Worm (Caenorhabditis elegans) whole organism, L4 larva: ENCODE data around the gene lbp-7.

Experiments used
- F49E8.2 ChIP-seq: sonication (generic microtip); optimal IDR thresholded peaks from 2 replicates; lab custom pipeline; 2016; ENCODE audit warnings: missing compliant biosample characterization, mild to moderate bottlenecking, missing genetic modification characterization, borderline replicate concordance
- Y105C5A.15 ChIP-seq: fragments of 200-800 bp; sonication (Bioruptor generic); IDR thresholded peaks from 2 replicates; pipeline ENCODE4 v1.3.6; 2022; ENCODE audit warnings: missing genetic modification characterization, missing compliant biosample characterization
- Y48G9A.11 ChIP-seq: fragments of 200-800 bp; sonication (Bioruptor generic); IDR thresholded peaks from 2 replicates; pipeline ENCODE4 v1.3.6; 2022; ENCODE audit warnings: missing genetic modification reagents, missing genetic modification characterization, missing compliant biosample characterization
- aha-1 ChIP-seq: fragments of 150-350 bp; peaks from one replicate; lab custom pipeline; 2014; ENCODE audit warnings: missing biosample characterization, missing genetic modification characterization
- ceh-20 ChIP-seq: fragments of 200-800 bp; sonication (Bioruptor generic); IDR thresholded peaks from 2 replicates; pipeline ENCODE4 v1.3.6; 2022; ENCODE audit warnings: missing genetic modification reagents, missing genetic modification characterization, missing compliant biosample characterization
- ceh-44 ChIP-seq: fragments of 200-800 bp; sonication (Bioruptor generic); IDR thresholded peaks from 2 replicates; pipeline ENCODE4 v1.3.6; 2022; ENCODE audit warnings: missing genetic modification reagents, missing genetic modification characterization, missing compliant biosample characterization
- ctbp-1 ChIP-seq: fragments of 200-800 bp; sonication (Bioruptor generic); IDR thresholded peaks from 2 replicates; pipeline ENCODE4 v1.3.6; 2022; ENCODE audit warnings: missing genetic modification reagents, missing genetic modification characterization, missing compliant biosample characterization
- daf-12 ChIP-seq: fragments of 150-350 bp; optimal IDR thresholded peaks from 2 replicates; lab custom pipeline; 2014; ENCODE audit warnings: missing biosample characterization, missing genetic modification reagents, missing genetic modification characterization
- daf-16 ChIP-seq, 3 experiments: sonication (generic microtip); optimal IDR thresholded peaks; 2 replicates each; lab custom pipeline; 2016 to 2017; ENCODE audit warnings: missing genetic modification characterization in 3 of 3, missing genetic modification reagents in 3 of 3, mild to moderate bottlenecking in 2 of 3, missing compliant biosample characterization in 2 of 3, missing biosample characterization in 1 of 3, moderate library complexity in 1 of 3
- dmd-6 ChIP-seq: fragments of 200-800 bp; sonication (Bioruptor generic); IDR thresholded peaks from 2 replicates; pipeline ENCODE4 v1.3.6; 2022; ENCODE audit warnings: missing genetic modification reagents, missing genetic modification characterization, missing compliant biosample characterization
- dpl-1 ChIP-seq: fragments of 150-350 bp; optimal IDR thresholded peaks from 2 replicates; lab custom pipeline; 2014; ENCODE audit warnings: missing biosample characterization, missing genetic modification reagents, missing genetic modification characterization
- duxl-1 ChIP-seq: sonication (generic microtip); optimal IDR thresholded peaks from 2 replicates; lab custom pipeline; 2016; ENCODE audit warnings: mild to moderate bottlenecking, missing genetic modification characterization, moderate library complexity, missing compliant biosample characterization; ENCODE audit not compliant: poor library complexity
- dve-1 ChIP-seq: sonication (generic microtip); optimal IDR thresholded peaks from 2 replicates; lab custom pipeline; 2017; ENCODE audit warnings: antibody characterized with exemption, mild to moderate bottlenecking, missing genetic modification characterization, missing compliant biosample characterization; ENCODE audit not compliant: insufficient read depth
- hlh-11 ChIP-seq: fragments of 200-800 bp; sonication (Bioruptor generic); optimal IDR thresholded peaks from 2 replicates; lab custom pipeline; 2018; ENCODE audit warnings: mild to moderate bottlenecking, missing genetic modification characterization, missing compliant biosample characterization
- hlh-30 ChIP-seq: sonication (generic microtip); optimal IDR thresholded peaks from 2 replicates; lab custom pipeline; 2017; ENCODE audit warnings: antibody characterized with exemption, mild to moderate bottlenecking, missing genetic modification characterization, missing compliant biosample characterization; ENCODE audit not compliant: insufficient read depth
- jun-1 ChIP-seq: fragments of 150-350 bp; optimal IDR thresholded peaks from 2 replicates; lab custom pipeline; 2014; ENCODE audit warnings: missing biosample characterization, missing genetic modification reagents, missing genetic modification characterization
- lin-15B ChIP-seq: fragments of 150-350 bp; sonication (generic microtip); optimal IDR thresholded peaks from 3 replicates; lab custom pipeline; 2014; ENCODE audit warnings: missing biosample characterization, missing genetic modification characterization
- lin-38 ChIP-seq: fragments of 200-800 bp; sonication (Bioruptor generic); IDR thresholded peaks from 2 replicates; pipeline ENCODE4 v1.3.6; 2022; ENCODE audit warnings: missing genetic modification reagents, missing genetic modification characterization, missing compliant biosample characterization
- lsy-2 ChIP-seq, 2 experiments: fragments of 150-350 bp in 1 of 2; sonication (generic microtip) in 1 of 2; optimal IDR thresholded peaks; 2 replicates each; lab custom pipeline; 2014 to 2017; ENCODE audit warnings: missing biosample characterization in 2 of 2, missing genetic modification characterization in 2 of 2
- madf-5 ChIP-seq, 2 experiments: fragments of 200-800 bp; sonication (Bioruptor generic); IDR thresholded peaks; 2 replicates each; pipeline ENCODE4 v1.3.6; 2022; ENCODE audit warnings: missing compliant biosample characterization in 2 of 2, missing genetic modification characterization in 2 of 2
- madf-9 ChIP-seq: fragments of 200-800 bp; sonication (Bioruptor generic); conservative IDR thresholded peaks from 2 replicates; pipeline ENCODE4 v1.3.6; 2022; ENCODE audit warnings: missing genetic modification reagents, missing genetic modification characterization, missing compliant biosample characterization
- nhr-28 ChIP-seq: fragments of 150-350 bp; optimal IDR thresholded peaks from 2 replicates; lab custom pipeline; 2014; ENCODE audit warnings: missing biosample characterization, missing genetic modification characterization
- nhr-48 ChIP-seq: sonication (generic microtip); optimal IDR thresholded peaks from 2 replicates; lab custom pipeline; 2016; ENCODE audit warnings: mild to moderate bottlenecking, missing genetic modification characterization, missing compliant biosample characterization
- nhr-6 ChIP-seq: fragments of 150-350 bp; optimal IDR thresholded peaks from 2 replicates; lab custom pipeline; 2014; ENCODE audit warnings: missing biosample characterization, missing genetic modification characterization
- nhr-77 ChIP-seq: fragments of 150-350 bp; optimal IDR thresholded peaks from 2 replicates; lab custom pipeline; 2014; ENCODE audit warnings: missing biosample characterization, missing genetic modification characterization
- php-3 ChIP-seq: fragments of 200-800 bp; sonication (Bioruptor generic); IDR thresholded peaks from 2 replicates; pipeline ENCODE4 v1.3.6; 2022; ENCODE audit warnings: missing genetic modification reagents, missing genetic modification characterization, missing compliant biosample characterization
- pqm-1 ChIP-seq: sonication (generic microtip); optimal IDR thresholded peaks from 2 replicates; lab custom pipeline; 2017; ENCODE audit warnings: missing biosample characterization, missing genetic modification characterization
- saeg-2 ChIP-seq: fragments of 200-800 bp; sonication (Bioruptor generic); IDR thresholded peaks from 2 replicates; pipeline ENCODE4 v1.3.6; 2022; ENCODE audit warnings: missing genetic modification reagents, missing genetic modification characterization, missing compliant biosample characterization
- skn-1 ChIP-seq: fragments of 150-350 bp; optimal IDR thresholded peaks from 2 replicates; lab custom pipeline; 2014; ENCODE audit warnings: missing biosample characterization, missing genetic modification characterization
- tag-97 ChIP-seq: fragments of 200-800 bp; sonication (Bioruptor generic); IDR thresholded peaks from 2 replicates; pipeline ENCODE4 v1.3.6; 2022; ENCODE audit warnings: missing genetic modification characterization, missing compliant biosample characterization
- tra-1 ChIP-seq: fragments of 200-800 bp; sonication (Bioruptor generic); IDR thresholded peaks from 2 replicates; pipeline ENCODE4 v1.3.6; 2022; ENCODE audit warnings: missing genetic modification reagents, missing genetic modification characterization, missing compliant biosample characterization
- unc-62 ChIP-seq, 3 experiments: fragments of 150-350 bp in 1 of 3; sonication (generic microtip); optimal IDR thresholded peaks in 2 of 3; peaks in 1 of 3; 1 replicate in 1 of 3; 2 replicates in 2 of 3; lab custom pipeline; 2014 to 2017; ENCODE audit warnings: missing biosample characterization in 3 of 3, missing genetic modification characterization in 3 of 3, missing genetic modification reagents in 3 of 3, missing genotype in 1 of 3
- vab-7 ChIP-seq: fragments of 200-800 bp; sonication (Bioruptor generic); IDR thresholded peaks from 2 replicates; pipeline ENCODE4 v1.3.6; 2022; ENCODE audit warnings: missing genetic modification reagents, missing genetic modification characterization, missing compliant biosample characterization
- zfp-3 ChIP-seq: fragments of 200-800 bp; sonication (Bioruptor generic); conservative IDR thresholded peaks from 2 replicates; pipeline ENCODE4 v1.3.6; 2022; ENCODE audit warnings: missing genetic modification reagents, missing genetic modification characterization, missing compliant biosample characterization

lbp-7 gene

DNA sequence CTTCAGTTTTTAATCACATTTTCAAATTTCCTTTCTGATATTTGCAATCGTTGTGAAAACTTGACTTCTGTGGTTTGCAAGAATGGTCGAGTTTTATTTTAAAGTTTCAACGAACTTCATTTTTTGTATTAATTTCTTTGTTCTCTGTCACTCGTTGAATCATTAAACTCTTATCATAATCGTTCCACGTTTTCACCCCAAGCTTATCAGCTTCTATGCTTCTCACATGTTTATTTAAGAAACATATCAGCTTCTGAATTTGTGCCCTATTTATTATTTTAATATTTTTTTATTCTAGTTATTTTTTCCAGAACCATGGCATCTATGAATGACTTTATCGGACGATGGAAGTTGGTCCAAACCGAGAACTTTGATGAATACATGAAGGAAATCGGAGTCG, at the start of gene lbp-7:
Gene lbp-7, plus strand, starts transcription at position 312 of the 400 bp plus-strand sequence.
- TF ChIP-seq nhr-28 (tag; lab: Kevin White, UChicago) (peak; percentile 63), dmd-6 (peak; percentile 81), dpl-1 (GFP tag; lab: Kevin White, UChicago) (no peak), dve-1 (tag; lab: Kevin White, UChicago) (peak; percentile 49), nhr-48 (no peak), vab-7 (GFP tag; lab: Robert Waterston, UW) (no peak), nhr-77 (peak; percentile 5), madf-9 (GFP tag; lab: Robert Waterston, UW) (no peak), daf-12 (tag; lab: Kevin White, UChicago) (no peak), madf-5 (GFP tag; IDR thresholded peaks at IDR 0.05; lab: Robert Waterston, UW) (no peak), skn-1 (tag; lab: Kevin White, UChicago) (no peak), aha-1 (tag; lab: Kevin White, UChicago) (peak; percentile 31), tag-97 (GFP tag; lab: Robert Waterston, UW) (no peak), hlh-30 (tag; lab: Kevin White, UChicago) (no peak), duxl-1 (tag; lab: Kevin White, UChicago) (no peak), F49E8.2 (tag; lab: Kevin White, UChicago) (no peak), ceh-44 (GFP tag; lab: Robert Waterston, UW) (no peak), lin-38 (GFP tag; lab: Robert Waterston, UW) (no peak), zfp-3 (GFP tag; lab: Robert Waterston, UW) (no peak), unc-62 (GFP tag; optimal IDR thresholded peaks at IDR 0.05 in 1 of 2; lab: Kevin White, UChicago) (peak in 1 of 2 experiments; percentile 39), unc-62 (tag; optimal IDR thresholded peaks at IDR 0.05; lab: Kevin White, UChicago) (no peak), tra-1 (0 out of 2 replicates have a peak, but pooled peaks have one; percentile 25), hlh-11 (tag; lab: Kevin White, UChicago) (peak; percentile 55), jun-1 (tag; lab: Kevin White, UChicago) (no peak), lsy-2 (tag; optimal IDR thresholded peaks at IDR 0.05; lab: Kevin White, UChicago) (no peak), php-3 (GFP tag; lab: Robert Waterston, UW) (peak; percentile 62; the same call in 1 of the 2 replicates), nhr-6 (tag; lab: Kevin White, UChicago) (peak; percentile 31), daf-16 (GFP tag; optimal IDR thresholded peaks at IDR 0.05; lab: Kevin White, UChicago) (no peak), daf-16 (tag; optimal IDR thresholded peaks at IDR 0.05; lab: Kevin White, UChicago) (peak; percentile 79), saeg-2 (GFP tag; lab: Robert Waterston, UW) (no peak), ceh-20 (no peak), pqm-1 (tag; lab: Kevin White, UChicago) (peak; percentile 70), Y48G9A.11 (GFP tag; lab: Robert Waterston, UW) (no peak)
- TF ChIP-seq, all 104 proteins: peak for 12

DNA sequence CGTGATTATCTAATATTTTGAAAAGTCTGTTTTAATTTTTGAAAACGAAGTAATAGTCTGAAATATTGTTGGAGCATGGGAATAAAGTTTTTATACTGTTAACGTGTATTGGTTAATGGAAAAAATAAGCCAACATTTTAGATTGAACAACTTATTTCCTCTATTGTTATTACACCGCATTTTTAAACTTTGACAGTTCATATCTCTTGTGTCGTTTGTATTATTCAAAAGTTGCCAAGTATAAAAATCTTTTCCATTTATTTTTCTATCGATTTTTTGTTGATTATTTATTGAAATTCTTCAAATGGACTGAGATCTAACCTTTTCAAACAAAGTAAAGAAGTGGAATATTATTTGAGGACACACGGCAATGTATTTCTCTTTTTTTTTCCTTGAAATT, 48.5 kb upstream of the lbp-7 start, which contains the start of gene str-165:
Gene str-165, plus strand, starts transcription at position 301 of the 400 bp plus-strand sequence.
- TF ChIP-seq lin-15B (tag; lab: Kevin White, UChicago) (no peak), unc-62 (GFP tag; optimal IDR thresholded peaks at IDR 0.05 in 1 of 2; lab: Kevin White, UChicago) (peak in 1 of 2 experiments; percentile 61), unc-62 (tag; optimal IDR thresholded peaks at IDR 0.05; lab: Kevin White, UChicago) (no peak)

DNA sequence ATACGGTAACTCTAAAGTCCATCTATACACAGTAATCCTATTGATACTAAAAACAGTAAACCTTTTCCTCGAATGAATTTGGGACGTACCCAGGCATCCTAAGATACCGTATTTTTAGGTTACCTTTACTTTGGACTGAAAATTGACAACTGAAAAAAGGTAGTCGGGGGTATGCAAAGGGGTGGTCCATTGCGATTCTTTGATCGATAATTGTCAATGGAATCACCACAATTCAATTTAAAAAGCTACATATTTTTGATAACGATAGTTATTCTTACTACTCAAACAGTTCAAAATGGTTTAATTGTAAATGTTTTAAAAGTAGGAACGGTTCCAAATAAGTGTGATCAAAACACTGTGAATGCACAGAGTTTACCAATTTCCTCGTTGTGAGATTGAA, 45.4 kb upstream of the lbp-7 start, which contains the start of gene srx-129:
Gene srx-129, plus strand, starts transcription at position 301 of the 400 bp plus-strand sequence.
- TF ChIP-seq lsy-2 (tag; optimal IDR thresholded peaks at IDR 0.05; lab: Kevin White, UChicago) (no peak), ctbp-1 (GFP tag; lab: Robert Waterston, UW) (no peak), Y105C5A.15 (GFP tag; lab: Robert Waterston, UW) (no peak)
